Fruit fly (Drosophila melanogaster) whole organism, embryonic: ENCODE measurements around the gene CG10947.

Experiments used
- Asciz ChIP-seq: fragments of 200-800 bp; sonication (Bioruptor generic); optimal IDR thresholded peaks from 2 replicates; lab custom pipeline; 2017; ENCODE audit warnings: missing biosample characterization, mild to moderate bottlenecking, missing genetic modification characterization, missing genetic modification reagents
- B-H2 ChIP-seq: fragments of 200-800 bp; sonication (Bioruptor generic); optimal IDR thresholded peaks from 2 replicates; lab custom pipeline; 2018; ENCODE audit warnings: missing biosample characterization, mild to moderate bottlenecking, missing genetic modification characterization
- BEAF-32 ChIP-seq: fragments of 200-800 bp; sonication (Bioruptor generic); optimal IDR thresholded peaks from 3 replicates; lab custom pipeline; 2017; ENCODE audit warnings: missing biosample characterization, missing genetic modification characterization, mild to moderate bottlenecking, moderate library complexity, missing genetic modification reagents
- Blimp-1 ChIP-seq: fragments of 200-800 bp; sonication (Bioruptor generic); optimal IDR thresholded peaks from 3 replicates; lab custom pipeline; 2018; ENCODE audit warnings: missing biosample characterization, missing genetic modification characterization, mild to moderate bottlenecking, moderate library complexity, missing genetic modification reagents
- C15 ChIP-seq: fragments of 200-800 bp; sonication (Bioruptor generic); IDR thresholded peaks from 3 replicates; pipeline ENCODE4 v1.3.6; 2022; ENCODE audit warnings: missing biosample characterization, missing genetic modification characterization
- CG11398 ChIP-seq: fragments of 200-800 bp; sonication (Bioruptor generic); optimal IDR thresholded peaks from 2 replicates; lab custom pipeline; 2016; ENCODE audit warnings: missing biosample characterization, missing genetic modification characterization
- CG12659 ChIP-seq: fragments of 200-800 bp; sonication (Bioruptor generic); optimal IDR thresholded peaks from 3 replicates; lab custom pipeline; 2017; ENCODE audit warnings: mild to moderate bottlenecking, missing biosample characterization, missing genetic modification reagents, missing genetic modification characterization
- CG13775 ChIP-seq: fragments of 200-800 bp; sonication (Bioruptor generic); optimal IDR thresholded peaks from 3 replicates; lab custom pipeline; 2017; ENCODE audit warnings: missing biosample characterization, mild to moderate bottlenecking, missing genetic modification characterization
- CG14441 ChIP-seq: fragments of 200-800 bp; sonication (Bioruptor generic); IDR thresholded peaks from 2 replicates; pipeline ENCODE4 v1.3.6; 2022; ENCODE audit warnings: missing biosample characterization, missing genetic modification characterization
- CG15514 ChIP-seq: fragments of 200-800 bp; sonication (Bioruptor generic); optimal IDR thresholded peaks from 3 replicates; lab custom pipeline; 2017; ENCODE audit warnings: missing biosample characterization, missing genetic modification characterization, mild to moderate bottlenecking, moderate library complexity, missing genetic modification reagents
- CG15696 ChIP-seq: fragments of 200-800 bp; sonication (Bioruptor generic); optimal IDR thresholded peaks from 2 replicates; lab custom pipeline; 2019; ENCODE audit warnings: missing biosample characterization, mild to moderate bottlenecking, missing genetic modification characterization, moderate library complexity
- CG16815 ChIP-seq: fragments of 200-800 bp; sonication (Bioruptor generic); optimal IDR thresholded peaks from 3 replicates; lab custom pipeline; 2017; ENCODE audit warnings: missing biosample characterization, mild to moderate bottlenecking, missing genetic modification characterization
- CG16863 ChIP-seq: fragments of 200-800 bp; sonication (Bioruptor generic); optimal IDR thresholded peaks from 3 replicates; lab custom pipeline; 2016; ENCODE audit warnings: missing biosample characterization, missing genetic modification characterization
- CG17612 ChIP-seq: fragments of 200-800 bp; sonication (Bioruptor generic); IDR thresholded peaks from 2 replicates; pipeline ENCODE4 v1.3.6; 2022; ENCODE audit warnings: missing biosample characterization, missing genetic modification characterization
- CG17802 ChIP-seq: fragments of 200-800 bp; sonication (Bioruptor generic); optimal IDR thresholded peaks from 2 replicates; lab custom pipeline; 2018; ENCODE audit warnings: missing biosample characterization, mild to moderate bottlenecking, missing genetic modification characterization, moderate library complexity
- CG1832 ChIP-seq: fragments of 200-800 bp; sonication (Bioruptor generic); optimal IDR thresholded peaks from 2 replicates; lab custom pipeline; 2017; ENCODE audit warnings: missing biosample characterization, mild to moderate bottlenecking, missing genetic modification characterization, inconsistent platforms
- CG2120 ChIP-seq: fragments of 200-800 bp; sonication (Bioruptor generic); optimal IDR thresholded peaks from 3 replicates; lab custom pipeline; 2016; ENCODE audit warnings: missing biosample characterization, missing genetic modification characterization
- CG2712 ChIP-seq: fragments of 200-800 bp; optimal IDR thresholded peaks from 3 replicates; lab custom pipeline; 2019; ENCODE audit warnings: missing biosample characterization, mild to moderate bottlenecking, missing genetic modification characterization, moderate library complexity
- CG31365 ChIP-seq: fragments of 200-800 bp; sonication (Bioruptor generic); optimal IDR thresholded peaks from 2 replicates; lab custom pipeline; 2018; ENCODE audit warnings: missing biosample characterization, mild to moderate bottlenecking, missing genetic modification characterization
- CG3838 ChIP-seq: fragments of 200-800 bp; sonication (Bioruptor generic); optimal IDR thresholded peaks from 3 replicates; lab custom pipeline; 2016; ENCODE audit warnings: missing biosample characterization, missing genetic modification characterization
- CG4707 ChIP-seq: fragments of 200-800 bp; sonication (Bioruptor generic); optimal IDR thresholded peaks from 2 replicates; lab custom pipeline; 2018; ENCODE audit warnings: missing biosample characterization, mild to moderate bottlenecking, missing genetic modification characterization, moderate library complexity
- CG4730 ChIP-seq: fragments of 200-800 bp; sonication (Bioruptor generic); IDR thresholded peaks from 2 replicates; pipeline ENCODE4 v1.3.6; 2022; ENCODE audit warnings: missing biosample characterization, missing genetic modification characterization
- CG6254 ChIP-seq: fragments of 200-800 bp; sonication (Bioruptor generic); optimal IDR thresholded peaks from 3 replicates; lab custom pipeline; 2017; ENCODE audit warnings: mild to moderate bottlenecking, missing biosample characterization, missing genetic modification reagents, missing genetic modification characterization
- CG9215 ChIP-seq: fragments of 200-800 bp; sonication (Bioruptor generic); IDR thresholded peaks from 2 replicates; pipeline ENCODE4 v1.3.6; 2022; ENCODE audit warnings: missing biosample characterization, missing genetic modification characterization
- CG9437 ChIP-seq: fragments of 200-800 bp; sonication (Bioruptor generic); optimal IDR thresholded peaks from 2 replicates; lab custom pipeline; 2018; ENCODE audit warnings: missing biosample characterization, mild to moderate bottlenecking, missing genetic modification characterization
- CG9817 ChIP-seq: fragments of 200-800 bp; sonication (Bioruptor generic); optimal IDR thresholded peaks from 2 replicates; lab custom pipeline; 2018; ENCODE audit warnings: missing biosample characterization, mild to moderate bottlenecking, missing genetic modification characterization, moderate library complexity
- Dp ChIP-seq: fragments of 200-800 bp; sonication (Bioruptor generic); optimal IDR thresholded peaks from 2 replicates; lab custom pipeline; 2018; ENCODE audit warnings: missing biosample characterization, mild to moderate bottlenecking, missing genetic modification characterization, moderate library complexity
- Dref ChIP-seq: fragments of 200-800 bp; sonication (Bioruptor generic); IDR thresholded peaks from 2 replicates; pipeline ENCODE4 v1.3.6; 2022; ENCODE audit warnings: missing biosample characterization, missing genetic modification characterization
- Jarid2 ChIP-seq: fragments of 200-800 bp; sonication (Bioruptor generic); optimal IDR thresholded peaks from 3 replicates; lab custom pipeline; 2017; ENCODE audit warnings: mild to moderate bottlenecking, missing biosample characterization, missing genetic modification reagents, missing genetic modification characterization
- Lim3 ChIP-seq: fragments of 200-800 bp; sonication (Bioruptor generic); IDR thresholded peaks from 2 replicates; pipeline ENCODE4 v1.3.6; 2022; ENCODE audit warnings: missing biosample characterization, missing genetic modification characterization
- MBD-R2 ChIP-seq: fragments of 200-800 bp; sonication (Bioruptor generic); IDR thresholded peaks from 2 replicates; pipeline ENCODE4 v1.3.6; 2022; ENCODE audit warnings: missing biosample characterization, missing genetic modification characterization
- Med ChIP-seq: fragments of 200-800 bp; sonication (Bioruptor generic); peaks from one replicate; lab custom pipeline; 2016; ENCODE audit warnings: missing biosample characterization, missing genetic modification characterization, mild to moderate bottlenecking, inconsistent platforms, moderate library complexity
- NK7.1 ChIP-seq: fragments of 200-800 bp; sonication (Bioruptor generic); optimal IDR thresholded peaks from 3 replicates; lab custom pipeline; 2016; ENCODE audit warnings: missing biosample characterization, missing genetic modification characterization
- Optix ChIP-seq: fragments of 200-800 bp; sonication (Bioruptor generic); IDR thresholded peaks from 3 replicates; pipeline ENCODE4 v1.3.6; 2022; ENCODE audit warnings: missing biosample characterization, missing genetic modification characterization
- Pdp1 ChIP-seq, 2 experiments: fragments of 200-800 bp; sonication (Bioruptor generic); optimal IDR thresholded peaks; 3 replicates each; lab custom pipeline; 2016; ENCODE audit warnings: missing biosample characterization in 2 of 2, missing genetic modification characterization in 2 of 2, mild to moderate bottlenecking in 1 of 2, moderate library complexity in 1 of 2
- Ptx1 ChIP-seq: fragments of 200-800 bp; sonication (Bioruptor generic); IDR thresholded peaks from 2 replicates; pipeline ENCODE4 v1.3.6; 2022; ENCODE audit warnings: missing biosample characterization, missing genetic modification characterization
- YL-1 ChIP-seq: fragments of 200-800 bp; sonication (Bioruptor generic); optimal IDR thresholded peaks from 3 replicates; lab custom pipeline; 2017; ENCODE audit warnings: missing biosample characterization, mild to moderate bottlenecking, missing genetic modification characterization
- abd-A ChIP-seq: fragments of 200-800 bp; sonication (Bioruptor generic); optimal IDR thresholded peaks from 3 replicates; lab custom pipeline; 2019; ENCODE audit warnings: missing biosample characterization, mild to moderate bottlenecking, missing genetic modification characterization, moderate library complexity
- bowl ChIP-seq: fragments of 200-800 bp; sonication (Bioruptor generic); IDR thresholded peaks from 2 replicates; pipeline ENCODE4 v1.3.6; 2022; ENCODE audit warnings: missing biosample characterization, missing genetic modification characterization
- crc ChIP-seq: fragments of 200-800 bp; sonication (Bioruptor generic); optimal IDR thresholded peaks from 2 replicates; lab custom pipeline; 2016; ENCODE audit warnings: missing biosample characterization, missing genetic modification characterization
- esg ChIP-seq: fragments of 200-800 bp; sonication (Bioruptor generic); conservative IDR thresholded peaks from 2 replicates; pipeline ENCODE4 v1.3.6; 2022; ENCODE audit warnings: missing biosample characterization, missing genetic modification characterization
- grau ChIP-seq: fragments of 200-800 bp; optimal IDR thresholded peaks from 3 replicates; lab custom pipeline; 2019; ENCODE audit warnings: missing biosample characterization, mild to moderate bottlenecking, missing genetic modification characterization, moderate library complexity
- kah ChIP-seq: fragments of 200-800 bp; sonication (Bioruptor generic); optimal IDR thresholded peaks from 2 replicates; lab custom pipeline; 2018; ENCODE audit warnings: missing biosample characterization, mild to moderate bottlenecking, missing genetic modification characterization
- lov ChIP-seq, 2 experiments: fragments of 200-800 bp in 1 of 2; fragments of >200 bp in 1 of 2; sonication (Bioruptor generic) in 1 of 2; IDR thresholded peaks in 1 of 2; optimal IDR thresholded peaks in 1 of 2; 2 replicates in 1 of 2; 3 replicates in 1 of 2; pipeline versions ENCODE4 v1.3.6 to Lab custom; 2017 to 2022; ENCODE audit warnings: missing biosample characterization in 1 of 2, missing genetic modification characterization in 1 of 2
- onecut ChIP-seq: fragments of 200-800 bp; sonication (Bioruptor generic); IDR thresholded peaks from 2 replicates; pipeline ENCODE4 v1.3.6; 2022; ENCODE audit warnings: missing biosample characterization, missing genetic modification characterization
- ranshi ChIP-seq: fragments of 200-800 bp; sonication (Bioruptor generic); IDR thresholded peaks from 2 replicates; pipeline ENCODE4 v1.3.6; 2022; ENCODE audit warnings: missing biosample characterization, missing genetic modification characterization
- sob ChIP-seq: fragments of 200-800 bp; sonication (Bioruptor generic); IDR thresholded peaks from 2 replicates; pipeline ENCODE4 v1.3.6; 2022; ENCODE audit warnings: missing biosample characterization, missing genetic modification characterization
- tll ChIP-seq, 2 experiments: fragments of 200-800 bp in 1 of 2; fragments of >200 bp in 1 of 2; sonication (Bioruptor generic) in 1 of 2; optimal IDR thresholded peaks; 2 replicates each; lab custom pipeline; 2017 to 2019; ENCODE audit warnings: missing biosample characterization in 2 of 2, missing genetic modification characterization in 2 of 2, mild to moderate bottlenecking in 1 of 2, moderate library complexity in 1 of 2
- yki ChIP-seq: fragments of >200 bp; optimal IDR thresholded peaks from 3 replicates; lab custom pipeline; 2018
- zfh2 ChIP-seq: fragments of 200-800 bp; sonication (Bioruptor generic); optimal IDR thresholded peaks from 2 replicates; lab custom pipeline; 2016; ENCODE audit warnings: missing biosample characterization, missing genetic modification characterization

CG10947 gene

DNA sequence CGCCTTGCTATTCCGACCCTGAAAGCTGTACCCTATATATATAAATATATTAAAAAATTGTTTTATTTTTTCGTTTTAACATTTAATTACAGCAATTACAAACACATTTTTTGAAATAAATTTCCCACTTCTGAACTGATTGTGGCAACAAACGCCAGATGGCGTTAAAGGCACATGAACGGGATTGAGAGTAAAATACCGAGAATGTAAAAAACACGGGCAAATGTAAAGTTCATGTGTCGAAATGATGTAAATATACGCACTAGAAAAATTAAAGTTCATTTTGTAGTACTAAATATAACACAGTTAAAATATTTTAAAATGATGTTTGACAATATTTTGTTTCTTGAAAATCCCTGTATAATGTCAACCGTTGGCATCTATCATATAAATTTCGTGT is 49.8 kb upstream of the CG10947 start (continued):
- TF ChIP-seq tll (GFP tag; optimal IDR thresholded peaks at IDR 0.05; lab: Kevin White, UChicago) (no peak), Dp (GFP tag; lab: Kevin White, UChicago) (peak; percentile 37), Lim3 (GFP tag; lab: Robert Waterston, UW) (no peak), Jarid2 (no peak), CG6254 (GFP tag; lab: Kevin White, UChicago) (peak; percentile 61), Dref (no peak), CG9215 (GFP tag; lab: Robert Waterston, UW) (no peak), sob (GFP tag; lab: Robert Waterston, UW) (peak; percentile 67; the same call in 1 of the 2 replicates), CG2712 (peak; percentile 42), Med (GFP tag; lab: Kevin White, UChicago) (peak; percentile 79), Ptx1 (0 out of 2 replicates have a peak, but pooled peaks have one; percentile 33), CG31365 (no peak), zfh2 (GFP tag; lab: Kevin White, UChicago) (no peak), CG16815 (GFP tag; lab: Kevin White, UChicago) (no peak), Optix (GFP tag; lab: Robert Waterston, UW) (no peak), CG16863 (GFP tag; lab: Kevin White, UChicago) (no peak), CG1832 (GFP tag; lab: Kevin White, UChicago) (no peak), Pdp1 (GFP tag; optimal IDR thresholded peaks at IDR 0.05; lab: Kevin White, UChicago) (no peak), esg (no peak), CG17802 (tag; lab: Kevin White, UChicago) (peak; percentile 13), BEAF-32 (GFP tag; lab: Kevin White, UChicago) (no peak), CG4730 (GFP tag; lab: Robert Waterston, UW) (0 out of 2 replicates have a peak, but pooled peaks have one; percentile 16), ranshi (GFP tag; lab: Robert Waterston, UW) (no peak), CG9817 (tag; lab: Kevin White, UChicago) (peak; percentile 3), kah (GFP tag; lab: Kevin White, UChicago) (peak; percentile 42), bowl (GFP tag; lab: Robert Waterston, UW) (no peak), B-H2 (no peak), C15 (no peak), CG3838 (no peak), CG2120 (no peak), abd-A (no peak), lov (optimal IDR thresholded peaks at IDR 0.05; lab: Kevin White, UChicago) (no peak), lov (GFP tag; IDR thresholded peaks at IDR 0.05; lab: Robert Waterston, UW) (no peak), CG4707 (GFP tag; lab: Kevin White, UChicago) (peak; percentile 68), MBD-R2 (GFP tag; lab: Robert Waterston, UW) (no peak), CG14441 (GFP tag; lab: Robert Waterston, UW) (no peak; the same call in 1 of the 2 replicates), Blimp-1 (no peak), grau (tag; lab: Kevin White, UChicago) (peak; percentile 41), crc (GFP tag; lab: Kevin White, UChicago) (no peak), CG15696 (tag; lab: Kevin White, UChicago) (peak; percentile 21), CG11398 (no peak), YL-1 (GFP tag; lab: Kevin White, UChicago) (no peak), NK7.1 (GFP tag; lab: Kevin White, UChicago) (no peak), onecut (GFP tag; lab: Robert Waterston, UW) (peak; percentile 41), CG12659 (GFP tag; lab: Kevin White, UChicago) (peak; percentile 11), CG9437 (GFP tag; lab: Kevin White, UChicago) (no peak), Asciz (GFP tag; lab: Kevin White, UChicago) (peak; percentile 28), yki (lab: Kevin White, UChicago) (no peak), CG15514 (GFP tag; lab: Kevin White, UChicago) (peak; percentile 27), CG17612 (GFP tag; lab: Robert Waterston, UW) (no peak), CG13775 (GFP tag; lab: Kevin White, UChicago) (no peak)
